Worm (Caenorhabditis elegans): ENCODE results near the gene scav-3.
A peak's percentile ranks its signal among the peaks of the same experiment; 100 is the strongest.

Gene scav-3

DNA sequence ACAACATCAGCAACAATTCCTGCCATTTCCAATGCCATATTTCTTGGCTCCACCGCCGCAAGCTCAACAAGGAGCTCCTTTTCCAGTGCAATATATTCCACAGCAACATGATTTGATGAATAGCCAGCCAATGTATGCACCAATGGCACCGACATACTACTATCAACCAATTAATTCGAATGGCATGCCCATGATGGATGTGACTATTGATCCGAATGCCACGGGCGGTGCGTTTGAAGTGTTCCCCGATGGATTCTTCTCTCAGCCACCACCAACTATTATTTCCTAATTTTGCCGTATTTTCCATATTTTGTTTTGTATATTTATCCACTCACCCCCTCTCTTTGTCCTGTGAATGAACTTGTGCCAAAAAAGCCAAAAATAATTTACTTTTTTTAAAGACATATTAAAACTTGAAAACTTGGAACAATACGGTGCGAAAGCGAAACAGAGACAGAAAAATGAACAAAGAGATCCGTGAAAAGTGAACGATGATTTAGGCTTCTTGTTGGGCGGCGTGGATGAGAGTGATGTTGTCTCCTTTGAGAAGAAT is 27.8 kb downstream of the scav-3 start (continued):
- TF ChIP-seq hrde-1 (tag; optimal IDR thresholded peaks at IDR 0.05; ENCODE audit: borderline replicate concordance), result peak; percentile 20
- peak; percentile 25; the same call in 1 of the 2 replicates for TF ChIP-seq madf-8 (GFP tag; conservative IDR thresholded peaks at IDR 0.05)
- TF ChIP-seq ztf-18 (tag; optimal IDR thresholded peaks at IDR 0.05), result no peak
- peak; percentile 24 for TF ChIP-seq die-1 (tag; optimal IDR thresholded peaks at IDR 0.05)
- TF ChIP-seq cebp-1 (GFP tag; IDR thresholded peaks at IDR 0.05), result no peak
- TF ChIP-seq cebp-1 (tag; optimal IDR thresholded peaks at IDR 0.05), result peak; percentile 37
- peak; percentile 69 for TF ChIP-seq B0336.3 (GFP tag; IDR thresholded peaks at IDR 0.05)
- no peak for TF ChIP-seq ekl-4 (GFP tag; IDR thresholded peaks at IDR 0.05)
- no peak; the same call in 1 of the 2 replicates for TF ChIP-seq F33H1.4 (GFP tag; IDR thresholded peaks at IDR 0.05)
- no peak for TF ChIP-seq Y67H2A.10 (GFP tag; conservative IDR thresholded peaks at IDR 0.05)
- peak; percentile 86 for TF ChIP-seq F49E8.2 (tag; optimal IDR thresholded peaks at IDR 0.05; ENCODE audit: insufficient read depth)
- no peak for TF ChIP-seq bed-1 (GFP tag; IDR thresholded peaks at IDR 0.05)
- peak; percentile 51 for TF ChIP-seq chd-7 (tag; optimal IDR thresholded peaks at IDR 0.05)
- no peak for TF ChIP-seq sea-2 (GFP tag; IDR thresholded peaks at IDR 0.05)
- TF ChIP-seq lin-26 (GFP tag; IDR thresholded peaks at IDR 0.05), result no peak; the same call in 1 of the 2 replicates
- TF ChIP-seq madf-6 (GFP tag; IDR thresholded peaks at IDR 0.05), result peak; percentile 62
- no peak for TF ChIP-seq fkh-3 (tag; optimal IDR thresholded peaks at IDR 0.05)
- TF ChIP-seq ceh-27 (GFP tag; optimal IDR thresholded peaks at IDR 0.05), result no peak
- TF ChIP-seq Y79H2A.3 (GFP tag; conservative IDR thresholded peaks at IDR 0.05), result peak; percentile 75; the same call in 1 of the 2 replicates
- peak; percentile 69 for TF ChIP-seq athp-1 (tag; optimal IDR thresholded peaks at IDR 0.05)
- TF ChIP-seq nfyb-1 (GFP tag; IDR thresholded peaks at IDR 0.05), result 0 out of 2 replicates have a peak, but pooled peaks have one; percentile 20
- TF ChIP-seq bed-2 (GFP tag; IDR thresholded peaks at IDR 0.05), result no peak
- TF ChIP-seq lin-35 (GFP tag; optimal IDR thresholded peaks at IDR 0.05), result peak in 1 of 3 experiments; percentile 26
- TF ChIP-seq atf-7 (tag; optimal IDR thresholded peaks at IDR 0.05), result no peak
- TF ChIP-seq cebp-2 (GFP tag; IDR thresholded peaks at IDR 0.05), result no peak
- peak; percentile 47; the same call in 1 of the 2 replicates for TF ChIP-seq Y53G8AR.9 (GFP tag; conservative IDR thresholded peaks at IDR 0.05)
- peak; percentile 34 for TF ChIP-seq snpc-3.4 (tag; optimal IDR thresholded peaks at IDR 0.05)
- TF ChIP-seq tbp1 (GFP tag; optimal IDR thresholded peaks at IDR 0.05), result peak; percentile 41
- TF ChIP-seq Y95B8A.8 (GFP tag; IDR thresholded peaks at IDR 0.05), result peak; percentile 67
- no peak for TF ChIP-seq F55B11.4 (tag; optimal IDR thresholded peaks at IDR 0.05; ENCODE audit: borderline replicate concordance, insufficient read depth)
- TF ChIP-seq ets-4 (GFP tag; optimal IDR thresholded peaks at IDR 0.05), result no peak
- no peak for TF ChIP-seq nhr-80 (tag; optimal IDR thresholded peaks at IDR 0.05)
- no peak for TF ChIP-seq ceh-40 (GFP tag; IDR thresholded peaks at IDR 0.05)
- no peak for TF ChIP-seq ceh-79 (tag; optimal IDR thresholded peaks at IDR 0.05)
- no peak for TF ChIP-seq attf-3 (GFP tag; conservative IDR thresholded peaks at IDR 0.05)
- TF ChIP-seq F10E7.11 (tag; optimal IDR thresholded peaks at IDR 0.05), result peak; percentile 13

- no peak for TF ChIP-seq F55B11.4 (tag; optimal IDR thresholded peaks at IDR 0.05; ENCODE audit: borderline replicate concordance, insufficient read depth)
- TF ChIP-seq snpc-4 (GFP tag; optimal IDR thresholded peaks at IDR 0.05), result peak; percentile 12
- TF ChIP-seq snpc-4 (tag; optimal IDR thresholded peaks at IDR 0.05), result no peak
- peak; percentile 26 for TF ChIP-seq dpl-1 (GFP tag; optimal IDR thresholded peaks at IDR 0.05)
- TF ChIP-seq snpc-1.3 (tag; optimal IDR thresholded peaks at IDR 0.05; ENCODE audit: insufficient read depth), result no peak
- TF ChIP-seq B0261.1 (tag; optimal IDR thresholded peaks at IDR 0.05), result no peak
These were observed 28.4 kb downstream of the scav-3 start for ce11 chrIII:12428264-12428627.
